Fruit fly (Drosophila melanogaster) whole organism, adult: Measurements from ENCODE around the gene CG7789.
A peak's percentile ranks its signal among the peaks of the same experiment; 100 is the strongest.

Source experiments
- CG11617 ChIP-seq: fragments of 200-800 bp; sonication (Bioruptor generic); optimal IDR thresholded peaks from 2 replicates; lab custom pipeline; 2017; ENCODE audit warnings: mild to moderate bottlenecking, missing biosample characterization, missing genetic modification reagents, missing genetic modification characterization
- CG12768 ChIP-seq: fragments of 200-800 bp; sonication (Bioruptor generic); optimal IDR thresholded peaks from 2 replicates; lab custom pipeline; 2017; ENCODE audit warnings: missing biosample characterization, missing genetic modification characterization, mild to moderate bottlenecking, moderate library complexity, missing genetic modification reagents
- CG14711 ChIP-seq: fragments of 200-800 bp; sonication (Bioruptor generic); optimal IDR thresholded peaks from 2 replicates; lab custom pipeline; 2018; ENCODE audit warnings: missing biosample characterization, mild to moderate bottlenecking, missing genetic modification characterization, moderate library complexity
- CG1620 ChIP-seq: fragments of 200-800 bp; sonication (Bioruptor generic); optimal IDR thresholded peaks from 2 replicates; lab custom pipeline; 2016; ENCODE audit warnings: missing biosample characterization, missing genetic modification characterization
- CG33017 ChIP-seq: fragments of 200-800 bp; sonication (Bioruptor generic); optimal IDR thresholded peaks from 2 replicates; lab custom pipeline; 2018; ENCODE audit warnings: missing biosample characterization, mild to moderate bottlenecking, missing genetic modification characterization, moderate library complexity
- CG5204 ChIP-seq: fragments of 200-800 bp; sonication (Bioruptor generic); optimal IDR thresholded peaks from 2 replicates; lab custom pipeline; 2016; ENCODE audit warnings: missing biosample characterization, missing genetic modification characterization
- CG7045 ChIP-seq: fragments of 200-800 bp; sonication (Bioruptor generic); optimal IDR thresholded peaks from 2 replicates; lab custom pipeline; 2017; ENCODE audit warnings: missing biosample characterization, mild to moderate bottlenecking, missing genetic modification characterization
- CG7101 ChIP-seq: fragments of 200-800 bp; sonication (Bioruptor generic); optimal IDR thresholded peaks from 2 replicates; lab custom pipeline; 2018; ENCODE audit warnings: missing biosample characterization, mild to moderate bottlenecking, missing genetic modification characterization, moderate library complexity
- Clk ChIP-seq: fragments of 200-800 bp; sonication (Bioruptor generic); optimal IDR thresholded peaks from 2 replicates; lab custom pipeline; 2017; ENCODE audit warnings: missing biosample characterization, missing genetic modification characterization
- Crg-1 ChIP-seq: fragments of 200-800 bp; sonication (Bioruptor generic); optimal IDR thresholded peaks from 2 replicates; lab custom pipeline; 2016; ENCODE audit warnings: missing biosample characterization, missing genetic modification characterization
- Hr96 ChIP-seq: fragments of 200-800 bp; sonication (Bioruptor generic); optimal IDR thresholded peaks from 2 replicates; lab custom pipeline; 2016; ENCODE audit warnings: missing biosample characterization, missing genetic modification characterization
- Mnt ChIP-seq: fragments of 200-800 bp; sonication (Bioruptor generic); optimal IDR thresholded peaks from 2 replicates; lab custom pipeline; 2016; ENCODE audit warnings: missing biosample characterization, mild to moderate bottlenecking, missing genetic modification characterization
- bab1 ChIP-seq: fragments of 200-800 bp; sonication (Bioruptor generic); optimal IDR thresholded peaks from 3 replicates; lab custom pipeline; 2019; ENCODE audit warnings: missing biosample characterization, mild to moderate bottlenecking, missing genetic modification characterization, moderate library complexity
- cic ChIP-seq: fragments of 200-800 bp; sonication (Bioruptor generic); optimal IDR thresholded peaks from 2 replicates; lab custom pipeline; 2017; ENCODE audit warnings: missing biosample characterization, mild to moderate bottlenecking, missing genetic modification characterization, moderate library complexity
- cnc ChIP-seq, 2 experiments: fragments of >200 bp; optimal IDR thresholded peaks; 2 replicates each; lab custom pipeline; 2017
- kay ChIP-seq: fragments of 200-800 bp; sonication (Bioruptor generic); peaks from one replicate; lab custom pipeline; 2016; ENCODE audit warnings: missing biosample characterization, missing genetic modification characterization, borderline replicate concordance
- ovo ChIP-seq: fragments of 200-800 bp; sonication (Bioruptor generic); optimal IDR thresholded peaks from 2 replicates; lab custom pipeline; 2016; ENCODE audit warnings: missing biosample characterization, missing genetic modification characterization
- pad ChIP-seq: fragments of 200-800 bp; sonication (Bioruptor generic); optimal IDR thresholded peaks from 3 replicates; lab custom pipeline; 2017; ENCODE audit warnings: missing biosample characterization, missing genetic modification characterization, mild to moderate bottlenecking, moderate library complexity, missing genetic modification reagents
- tj ChIP-seq: fragments of 200-800 bp; sonication (Bioruptor generic); optimal IDR thresholded peaks from 3 replicates; lab custom pipeline; 2017; ENCODE audit warnings: missing biosample characterization, mild to moderate bottlenecking, missing genetic modification characterization, moderate library complexity
- toe ChIP-seq: fragments of 200-800 bp; sonication (Bioruptor generic); optimal IDR thresholded peaks from 2 replicates; lab custom pipeline; 2016; ENCODE audit warnings: missing biosample characterization, missing genetic modification characterization

The CG7789 gene

DNA sequence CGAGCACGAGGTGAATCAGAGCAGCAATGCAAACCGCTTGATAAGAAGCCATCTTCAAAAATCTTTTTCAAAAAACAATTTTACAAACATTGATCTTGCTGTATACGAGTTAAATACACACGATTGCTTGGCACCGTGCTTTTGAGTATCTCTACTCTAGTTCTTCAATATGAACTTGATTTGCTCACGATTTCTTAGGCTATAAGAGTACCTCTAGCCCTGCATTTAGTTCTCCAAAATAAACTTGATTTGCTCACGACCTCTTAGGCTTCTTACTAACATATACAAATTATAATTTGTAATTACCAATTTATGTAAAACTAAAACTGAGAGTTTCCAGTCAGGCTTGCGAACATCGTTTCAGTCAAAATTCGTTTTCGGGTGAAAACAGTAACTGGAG, 33.2 kb downstream of the CG7789 start, which contains the start of gene CG42592:
TSS of gene CG42592 (minus strand) at position 101 of the 400 bp plus-strand sequence.
- no peak for TF ChIP-seq bab1 (GFP tag; lab: Kevin White, UChicago)
- TF ChIP-seq pad: no peak
- no peak for TF ChIP-seq Mnt (GFP tag; lab: Kevin White, UChicago)
- no peak for TF ChIP-seq CG7101
- no peak for TF ChIP-seq CG11617 (GFP tag; lab: Kevin White, UChicago)
- no peak for TF ChIP-seq CG14711 (tag; lab: Kevin White, UChicago)
- no peak for TF ChIP-seq CG33017 (tag; lab: Kevin White, UChicago)
- no peak for TF ChIP-seq kay (GFP tag; lab: Kevin White, UChicago)
- no peak for TF ChIP-seq ovo (GFP tag; lab: Kevin White, UChicago)
- no peak for TF ChIP-seq cnc (optimal IDR thresholded peaks at IDR 0.05; lab: Kevin White, UChicago)
- TF ChIP-seq Crg-1 (GFP tag; lab: Kevin White, UChicago): no peak
- no peak for TF ChIP-seq cic (GFP tag; lab: Kevin White, UChicago)
- TF ChIP-seq Hr96: no peak
- no peak for TF ChIP-seq CG1620 (GFP tag; lab: Kevin White, UChicago)
- TF ChIP-seq CG12768 (GFP tag; lab: Kevin White, UChicago): no peak
- no peak for TF ChIP-seq toe (GFP tag; lab: Kevin White, UChicago)
- no peak for TF ChIP-seq Clk (GFP tag; lab: Kevin White, UChicago)

DNA sequence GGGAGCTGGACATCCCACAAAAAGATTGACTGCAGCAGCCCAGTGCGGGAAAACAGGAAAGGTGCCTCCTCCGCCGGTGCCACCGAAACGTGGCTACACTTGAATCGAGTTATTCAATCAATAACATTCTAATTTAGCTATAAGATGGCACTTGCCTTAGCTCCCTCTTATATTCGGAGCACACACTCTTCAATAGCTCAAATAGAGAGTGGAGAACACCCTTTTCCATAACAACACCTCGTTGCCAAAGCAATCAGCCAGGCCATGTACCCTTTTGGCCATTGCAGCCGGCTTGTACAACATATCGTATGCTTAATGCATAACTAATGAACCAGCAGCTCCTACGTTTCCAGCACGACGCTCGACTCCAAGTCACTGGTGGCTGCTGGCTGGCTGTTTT, 34.8 kb downstream of the CG7789 start:
- TF ChIP-seq kay (GFP tag; lab: Kevin White, UChicago) (no peak), CG11617 (GFP tag; lab: Kevin White, UChicago) (no peak), CG33017 (tag; lab: Kevin White, UChicago) (no peak), CG14711 (tag; lab: Kevin White, UChicago) (no peak), CG12768 (GFP tag; lab: Kevin White, UChicago) (no peak), ovo (GFP tag; lab: Kevin White, UChicago) (no peak), CG1620 (GFP tag; lab: Kevin White, UChicago) (no peak), tj (GFP tag; lab: Kevin White, UChicago) (no peak), Crg-1 (GFP tag; lab: Kevin White, UChicago) (no peak), Clk (GFP tag; lab: Kevin White, UChicago) (no peak), CG7101 (no peak), toe (GFP tag; lab: Kevin White, UChicago) (no peak), bab1 (GFP tag; lab: Kevin White, UChicago) (no peak), CG5204 (GFP tag; lab: Kevin White, UChicago) (no peak), cnc (optimal IDR thresholded peaks at IDR 0.05; lab: Kevin White, UChicago) (no peak)

dm6 chr3R:29838751-29839150, 35.8 kb downstream of the CG7789 start:
- no peak for TF ChIP-seq kay (GFP tag; lab: Kevin White, UChicago)
- no peak for TF ChIP-seq Hr96
- no peak for TF ChIP-seq CG11617 (GFP tag; lab: Kevin White, UChicago)
- no peak for TF ChIP-seq cnc (optimal IDR thresholded peaks at IDR 0.05; lab: Kevin White, UChicago)
- TF ChIP-seq tj (GFP tag; lab: Kevin White, UChicago): no peak

DNA sequence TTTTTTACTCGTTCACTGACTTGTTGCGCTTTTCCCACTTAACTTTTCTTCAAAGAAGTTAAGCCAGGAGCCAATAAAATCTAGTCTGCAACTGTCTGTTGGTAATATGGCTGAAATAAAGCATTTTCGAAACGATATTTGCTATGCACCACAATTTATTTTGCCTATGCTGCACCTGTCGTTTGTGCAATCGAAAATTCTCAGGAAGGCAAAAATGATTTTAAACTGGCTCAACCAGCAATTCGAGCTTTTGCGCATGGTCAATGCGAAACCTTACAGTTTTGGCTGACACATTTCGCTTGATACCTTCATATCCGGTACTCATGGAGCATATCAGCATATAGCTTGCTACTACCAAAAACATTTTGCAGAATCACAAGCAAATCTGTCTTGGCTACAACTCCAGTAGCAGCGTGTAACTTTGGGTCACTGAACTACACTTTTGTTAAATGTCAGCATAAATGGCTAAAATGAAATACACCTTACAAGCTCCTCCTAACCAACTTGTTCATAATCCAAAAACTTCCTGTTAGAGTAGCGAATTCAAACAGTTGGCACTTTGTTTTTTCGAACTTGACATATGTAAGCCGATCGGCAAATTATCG, 36.8 kb downstream of the CG7789 start:
- TF ChIP-seq Crg-1 (GFP tag; lab: Kevin White, UChicago) (no peak), bab1 (GFP tag; lab: Kevin White, UChicago) (peak; percentile 56), tj (GFP tag; lab: Kevin White, UChicago) (peak; percentile 95)

dm6 chr3R:29841293-29841791, 38.3 kb downstream of the CG7789 start, which contains the start of gene Cad99C:
TSS of gene Cad99C (plus strand) at chr3R:29841657.
- TF ChIP-seq CG12768 (GFP tag; lab: Kevin White, UChicago) (no peak), CG7101 (no peak), pad (no peak), CG33017 (tag; lab: Kevin White, UChicago) (no peak), CG1620 (GFP tag; lab: Kevin White, UChicago) (no peak), Mnt (GFP tag; lab: Kevin White, UChicago) (no peak), CG7045 (GFP tag; lab: Kevin White, UChicago) (no peak), CG14711 (tag; lab: Kevin White, UChicago) (no peak), CG11617 (GFP tag; lab: Kevin White, UChicago) (no peak), toe (GFP tag; lab: Kevin White, UChicago) (no peak), tj (GFP tag; lab: Kevin White, UChicago) (peak; percentile 46), ovo (GFP tag; lab: Kevin White, UChicago) (peak; percentile 5), Crg-1 (GFP tag; lab: Kevin White, UChicago) (no peak)

dm6 chr3R:29847126-29847525, 44.1 kb downstream of the CG7789 start:
- TF ChIP-seq tj (GFP tag; lab: Kevin White, UChicago) (no peak), bab1 (GFP tag; lab: Kevin White, UChicago) (no peak), CG7045 (GFP tag; lab: Kevin White, UChicago) (no peak), CG12768 (GFP tag; lab: Kevin White, UChicago) (no peak), Mnt (GFP tag; lab: Kevin White, UChicago) (no peak), toe (GFP tag; lab: Kevin White, UChicago) (no peak), cic (GFP tag; lab: Kevin White, UChicago) (no peak), CG5204 (GFP tag; lab: Kevin White, UChicago) (no peak), cnc (optimal IDR thresholded peaks at IDR 0.05; lab: Kevin White, UChicago) (no peak), Crg-1 (GFP tag; lab: Kevin White, UChicago) (no peak), CG1620 (GFP tag; lab: Kevin White, UChicago) (no peak), Clk (GFP tag; lab: Kevin White, UChicago) (no peak), CG11617 (GFP tag; lab: Kevin White, UChicago) (no peak), CG33017 (tag; lab: Kevin White, UChicago) (no peak), pad (no peak), ovo (GFP tag; lab: Kevin White, UChicago) (no peak), kay (GFP tag; lab: Kevin White, UChicago) (no peak), CG7101 (no peak), CG14711 (tag; lab: Kevin White, UChicago) (no peak), Hr96 (no peak)
